Fruit fly (Drosophila melanogaster): ENCODE data around the gene Bet5.

dm6 chr3R:30198793-30199192 lies 18.8 kb downstream of the Bet5 start:
- TF ChIP-seq CG34367 (tag; optimal IDR thresholded peaks at IDR 0.05): no peak
- TF ChIP-seq rn (GFP tag; IDR thresholded peaks at IDR 0.05): no peak
- no peak for TF ChIP-seq D1 (tag; optimal IDR thresholded peaks at IDR 0.05)
- no peak for TF ChIP-seq Pif1A (GFP tag; optimal IDR thresholded peaks at IDR 0.05)
- TF ChIP-seq EcR (GFP tag; optimal IDR thresholded peaks at IDR 0.05): no peak
- no peak for TF ChIP-seq CG14655 (GFP tag; optimal IDR thresholded peaks at IDR 0.05)
- TF ChIP-seq CG15710 (tag; optimal IDR thresholded peaks at IDR 0.05): no peak
- no peak for TF ChIP-seq CG10348 (GFP tag; IDR thresholded peaks at IDR 0.05)
- no peak for TF ChIP-seq Ets98B (GFP tag; IDR thresholded peaks at IDR 0.05)
- no peak for TF ChIP-seq Snoo (tag; optimal IDR thresholded peaks at IDR 0.05)
- TF ChIP-seq Pif1B (GFP tag; optimal IDR thresholded peaks at IDR 0.05): no peak

Data from whole organism, pupa.